Worm (Caenorhabditis elegans): ENCODE measurements around the gene fbxa-5.
A peak's percentile ranks its signal among the peaks of the same experiment; 100 is the strongest.

- TF ChIP-seq lin-39 (tag; optimal IDR thresholded peaks at IDR 0.05) = no peak
- TF ChIP-seq F49E8.2 (tag; optimal IDR thresholded peaks at IDR 0.05; ENCODE audit: borderline replicate concordance) = no peak
- TF ChIP-seq nhr-28 (tag; optimal IDR thresholded peaks at IDR 0.05) = peak; percentile 77
- no peak for TF ChIP-seq aly-2 (tag; optimal IDR thresholded peaks at IDR 0.05)
- no peak for TF ChIP-seq nhr-6 (tag; optimal IDR thresholded peaks at IDR 0.05)
- no peak for TF ChIP-seq ama-1 (optimal IDR thresholded peaks at IDR 0.05)
- no peak for TF ChIP-seq mxl-3 (GFP tag; optimal IDR thresholded peaks at IDR 0.05)
- TF ChIP-seq mdl-1 (tag; optimal IDR thresholded peaks at IDR 0.05) = no peak
These were observed 25.1 kb downstream of the fbxa-5 start, which contains the start of the genes fbxa-80 and fbxa-19 for ce11 chrIII:1315038-1315437.

All from whole organism, L4 larva.